Fruit fly (Drosophila melanogaster) whole organism, embryonic: ENCODE measurements around the gene Dhps.

Source experiments
- Awh ChIP-seq: fragments of 200-800 bp; sonication (Bioruptor generic); IDR thresholded peaks from 2 replicates; pipeline ENCODE4, ENCODE4 v1.3.6; 2022; ENCODE audit warnings: missing biosample characterization, missing genetic modification characterization
- BEAF-32 ChIP-seq: fragments of 200-800 bp; sonication (Bioruptor generic); optimal IDR thresholded peaks from 3 replicates; lab custom pipeline; 2017; ENCODE audit warnings: missing biosample characterization, missing genetic modification characterization, mild to moderate bottlenecking, moderate library complexity, missing genetic modification reagents
- Bdp1 ChIP-seq: fragments of 200-800 bp; sonication (Bioruptor generic); optimal IDR thresholded peaks from 3 replicates; lab custom pipeline; 2016; ENCODE audit warnings: missing biosample characterization, missing genetic modification characterization
- CG10209 ChIP-seq: fragments of 200-800 bp; sonication (Bioruptor generic); optimal IDR thresholded peaks from 3 replicates; lab custom pipeline; 2017; ENCODE audit warnings: missing biosample characterization, mild to moderate bottlenecking, missing genetic modification characterization, missing genetic modification reagents
- CG10431 ChIP-seq: fragments of 200-800 bp; sonication (Bioruptor generic); optimal IDR thresholded peaks from 3 replicates; lab custom pipeline; 2018; ENCODE audit warnings: missing biosample characterization, mild to moderate bottlenecking, missing genetic modification characterization
- CG13775 ChIP-seq: fragments of 200-800 bp; sonication (Bioruptor generic); optimal IDR thresholded peaks from 3 replicates; lab custom pipeline; 2017; ENCODE audit warnings: missing biosample characterization, mild to moderate bottlenecking, missing genetic modification characterization
- CG14860 ChIP-seq: fragments of 200-800 bp; sonication (Bioruptor generic); IDR thresholded peaks from 3 replicates; pipeline ENCODE4 v1.3.6; 2022; ENCODE audit warnings: missing biosample characterization, missing genetic modification characterization; ENCODE audit not compliant: partially characterized antibody
- CG17361 ChIP-seq: fragments of 200-800 bp; sonication (Bioruptor generic); IDR thresholded peaks from 3 replicates; pipeline ENCODE4 v1.3.6; 2022; ENCODE audit warnings: missing biosample characterization, missing genetic modification characterization
- CG17612 ChIP-seq: fragments of 200-800 bp; sonication (Bioruptor generic); IDR thresholded peaks from 2 replicates; pipeline ENCODE4 v1.3.6; 2022; ENCODE audit warnings: missing biosample characterization, missing genetic modification characterization
- CG2120 ChIP-seq: fragments of 200-800 bp; sonication (Bioruptor generic); optimal IDR thresholded peaks from 3 replicates; lab custom pipeline; 2016; ENCODE audit warnings: missing biosample characterization, missing genetic modification characterization
- CG2202 ChIP-seq: fragments of 200-800 bp; sonication (Bioruptor generic); optimal IDR thresholded peaks from 2 replicates; lab custom pipeline; 2018; ENCODE audit warnings: missing biosample characterization, mild to moderate bottlenecking, missing genetic modification characterization
- CG4282 ChIP-seq: fragments of 200-800 bp; sonication (Bioruptor generic); optimal IDR thresholded peaks from 2 replicates; lab custom pipeline; 2016; ENCODE audit warnings: missing biosample characterization, missing genetic modification characterization
- CG4707 ChIP-seq: fragments of 200-800 bp; sonication (Bioruptor generic); optimal IDR thresholded peaks from 2 replicates; lab custom pipeline; 2018; ENCODE audit warnings: missing biosample characterization, mild to moderate bottlenecking, missing genetic modification characterization, moderate library complexity
- CG4730 ChIP-seq: fragments of 200-800 bp; sonication (Bioruptor generic); IDR thresholded peaks from 2 replicates; pipeline ENCODE4 v1.3.6; 2022; ENCODE audit warnings: missing biosample characterization, missing genetic modification characterization
- CG6654 ChIP-seq: fragments of 200-800 bp; sonication (Bioruptor generic); optimal IDR thresholded peaks from 2 replicates; lab custom pipeline; 2017; ENCODE audit warnings: missing biosample characterization, mild to moderate bottlenecking, missing genetic modification characterization
- CG6854 ChIP-seq: fragments of 200-800 bp; sonication (Bioruptor generic); optimal IDR thresholded peaks from 3 replicates; lab custom pipeline; 2017; ENCODE audit warnings: missing biosample characterization, mild to moderate bottlenecking, missing genetic modification characterization
- CG9437 ChIP-seq: fragments of 200-800 bp; sonication (Bioruptor generic); optimal IDR thresholded peaks from 2 replicates; lab custom pipeline; 2018; ENCODE audit warnings: missing biosample characterization, mild to moderate bottlenecking, missing genetic modification characterization
- CG9876 ChIP-seq: fragments of 200-800 bp; sonication (Bioruptor generic); optimal IDR thresholded peaks from 2 replicates; lab custom pipeline; 2016; ENCODE audit warnings: missing biosample characterization, missing genetic modification characterization
- CrebB ChIP-seq: fragments of 200-800 bp; sonication (Bioruptor generic); optimal IDR thresholded peaks from 3 replicates; lab custom pipeline; 2018; ENCODE audit warnings: missing biosample characterization, mild to moderate bottlenecking, missing genetic modification characterization
- Doc2 ChIP-seq: fragments of 200-800 bp; sonication (Bioruptor generic); IDR thresholded peaks from 2 replicates; pipeline ENCODE4 v1.3.6; 2022; ENCODE audit warnings: missing biosample characterization, missing genetic modification characterization
- ERR ChIP-seq: fragments of 200-800 bp; sonication (Bioruptor generic); optimal IDR thresholded peaks from 2 replicates; lab custom pipeline; 2016; ENCODE audit warnings: missing biosample characterization, missing genetic modification characterization
- Fer2 ChIP-seq: fragments of 200-800 bp; sonication (Bioruptor generic); optimal IDR thresholded peaks from 2 replicates; lab custom pipeline; 2018; ENCODE audit warnings: missing biosample characterization, mild to moderate bottlenecking, missing genetic modification characterization, moderate library complexity
- Hr39 ChIP-seq: fragments of >200 bp; optimal IDR thresholded peaks from 2 replicates; lab custom pipeline; 2017
- Lpt ChIP-seq: fragments of >200 bp; optimal IDR thresholded peaks from 2 replicates; lab custom pipeline; 2018; ENCODE audit warnings: missing biosample characterization, missing genetic modification characterization
- Max ChIP-seq: fragments of 200-800 bp; sonication (Bioruptor generic); optimal IDR thresholded peaks from 2 replicates; lab custom pipeline; 2016; ENCODE audit warnings: missing biosample characterization, mild to moderate bottlenecking, missing genetic modification characterization
- Myb ChIP-seq: fragments of 200-800 bp; sonication (Bioruptor generic); optimal IDR thresholded peaks from 2 replicates; lab custom pipeline; 2016; ENCODE audit warnings: missing biosample characterization, missing genetic modification characterization
- NC2α ChIP-seq: fragments of 200-800 bp; sonication (Bioruptor generic); optimal IDR thresholded peaks from 2 replicates; lab custom pipeline; 2016; ENCODE audit warnings: missing biosample characterization, missing genetic modification characterization
- NfI ChIP-seq: fragments of 200-800 bp; sonication (Bioruptor generic); optimal IDR thresholded peaks from 3 replicates; lab custom pipeline; 2018; ENCODE audit warnings: missing biosample characterization, mild to moderate bottlenecking, missing genetic modification characterization, moderate library complexity
- Oaz ChIP-seq: fragments of 200-800 bp; sonication (Bioruptor generic); IDR thresholded peaks from 2 replicates; pipeline ENCODE4 v1.3.6; 2022; ENCODE audit warnings: missing biosample characterization, missing genetic modification characterization
- Rfx ChIP-seq: fragments of 200-800 bp; sonication (Bioruptor generic); IDR thresholded peaks from 2 replicates; pipeline ENCODE4 v1.3.6; 2022; ENCODE audit warnings: missing biosample characterization, missing genetic modification characterization
- Side ChIP-seq: fragments of 200-800 bp; sonication (Bioruptor generic); optimal IDR thresholded peaks from 2 replicates; lab custom pipeline; 2016; ENCODE audit warnings: missing biosample characterization, missing genetic modification characterization
- Six4 ChIP-seq: fragments of 200-800 bp; sonication (Bioruptor generic); optimal IDR thresholded peaks from 2 replicates; lab custom pipeline; 2016; ENCODE audit warnings: missing biosample characterization, missing genetic modification characterization
- aop ChIP-seq: fragments of 200-800 bp; sonication (Bioruptor generic); IDR thresholded peaks from 2 replicates; pipeline ENCODE4 v1.3.6; 2022; ENCODE audit warnings: missing biosample characterization, missing genetic modification characterization
- cg ChIP-seq: fragments of 200-800 bp; sonication (Bioruptor generic); optimal IDR thresholded peaks from 3 replicates; lab custom pipeline; 2019; ENCODE audit warnings: missing biosample characterization, mild to moderate bottlenecking, missing genetic modification characterization, moderate library complexity
- fd96Cb ChIP-seq: fragments of 200-800 bp; sonication (Bioruptor generic); optimal IDR thresholded peaks from 2 replicates; lab custom pipeline; 2018; ENCODE audit warnings: missing biosample characterization, mild to moderate bottlenecking, missing genetic modification characterization, moderate library complexity
- ftz-f1 ChIP-seq: fragments of 200-800 bp; sonication (Bioruptor generic); optimal IDR thresholded peaks from 2 replicates; lab custom pipeline; 2016; ENCODE audit warnings: missing biosample characterization, missing genetic modification characterization
- gcm2 ChIP-seq: fragments of 200-800 bp; sonication (Bioruptor generic); optimal IDR thresholded peaks from 2 replicates; lab custom pipeline; 2016; ENCODE audit warnings: missing biosample characterization, missing genetic modification characterization
- ham ChIP-seq: fragments of 200-800 bp; sonication (Bioruptor generic); IDR thresholded peaks from 2 replicates; pipeline ENCODE4 v1.3.6; 2022; ENCODE audit warnings: missing biosample characterization, missing genetic modification characterization
- ind ChIP-seq: fragments of 200-800 bp; sonication (Bioruptor generic); optimal IDR thresholded peaks from 3 replicates; lab custom pipeline; 2016; ENCODE audit warnings: missing biosample characterization, missing genetic modification characterization
- mld ChIP-seq: fragments of 200-800 bp; sonication (Bioruptor generic); IDR thresholded peaks from 3 replicates; pipeline ENCODE4 v1.3.6; 2022; ENCODE audit warnings: missing biosample characterization, missing genetic modification characterization; ENCODE audit not compliant: partially characterized antibody
- nau ChIP-seq: fragments of 200-800 bp; sonication (Bioruptor generic); optimal IDR thresholded peaks from 3 replicates; lab custom pipeline; 2017; ENCODE audit warnings: missing biosample characterization, mild to moderate bottlenecking, missing genetic modification characterization, missing genetic modification reagents
- nmo ChIP-seq: fragments of 200-800 bp; sonication (Bioruptor generic); optimal IDR thresholded peaks from 2 replicates; lab custom pipeline; 2018; ENCODE audit warnings: missing biosample characterization, mild to moderate bottlenecking, missing genetic modification characterization, moderate library complexity
- ranshi ChIP-seq: fragments of 200-800 bp; sonication (Bioruptor generic); IDR thresholded peaks from 2 replicates; pipeline ENCODE4 v1.3.6; 2022; ENCODE audit warnings: missing biosample characterization, missing genetic modification characterization
- rib ChIP-seq: fragments of 200-800 bp; sonication (Bioruptor generic); IDR thresholded peaks from 2 replicates; pipeline ENCODE4 v1.3.6; 2022; ENCODE audit warnings: missing biosample characterization, missing genetic modification characterization
- shn ChIP-seq: fragments of 200-800 bp; sonication (Bioruptor generic); optimal IDR thresholded peaks from 3 replicates; lab custom pipeline; 2016; ENCODE audit warnings: missing biosample characterization, missing genetic modification characterization
- slbo ChIP-seq: fragments of 200-800 bp; sonication (Bioruptor generic); IDR thresholded peaks from 2 replicates; pipeline ENCODE4 v1.3.6; 2022; ENCODE audit warnings: missing biosample characterization, missing genetic modification characterization
- tgo ChIP-seq: fragments of 200-800 bp; sonication (Bioruptor generic); IDR thresholded peaks from 3 replicates; pipeline ENCODE4 v1.3.6; 2022; ENCODE audit warnings: missing biosample characterization, missing genetic modification characterization
- tin ChIP-seq: fragments of 200-800 bp; sonication (Bioruptor generic); optimal IDR thresholded peaks from 3 replicates; lab custom pipeline; 2016; ENCODE audit warnings: missing biosample characterization, missing genetic modification characterization
- tna ChIP-seq: fragments of 200-800 bp; sonication (Bioruptor generic); IDR thresholded peaks from 2 replicates; pipeline ENCODE4 v1.3.6; 2022; ENCODE audit warnings: missing biosample characterization, missing genetic modification characterization; ENCODE audit not compliant: partially characterized antibody
- tx ChIP-seq: fragments of 200-800 bp; sonication (Bioruptor generic); optimal IDR thresholded peaks from 2 replicates; lab custom pipeline; 2016; ENCODE audit warnings: missing biosample characterization, missing genetic modification characterization
- vnd ChIP-seq: fragments of 200-800 bp; sonication (Bioruptor generic); IDR thresholded peaks from 3 replicates; pipeline ENCODE4 v1.3.6; 2022; ENCODE audit warnings: missing biosample characterization, missing genetic modification characterization; ENCODE audit not compliant: partially characterized antibody
- wdn ChIP-seq: fragments of 200-800 bp; sonication (Bioruptor generic); IDR thresholded peaks from 2 replicates; pipeline ENCODE4 v1.3.6; 2022; ENCODE audit warnings: missing biosample characterization, missing genetic modification characterization

Dhps gene

DNA sequence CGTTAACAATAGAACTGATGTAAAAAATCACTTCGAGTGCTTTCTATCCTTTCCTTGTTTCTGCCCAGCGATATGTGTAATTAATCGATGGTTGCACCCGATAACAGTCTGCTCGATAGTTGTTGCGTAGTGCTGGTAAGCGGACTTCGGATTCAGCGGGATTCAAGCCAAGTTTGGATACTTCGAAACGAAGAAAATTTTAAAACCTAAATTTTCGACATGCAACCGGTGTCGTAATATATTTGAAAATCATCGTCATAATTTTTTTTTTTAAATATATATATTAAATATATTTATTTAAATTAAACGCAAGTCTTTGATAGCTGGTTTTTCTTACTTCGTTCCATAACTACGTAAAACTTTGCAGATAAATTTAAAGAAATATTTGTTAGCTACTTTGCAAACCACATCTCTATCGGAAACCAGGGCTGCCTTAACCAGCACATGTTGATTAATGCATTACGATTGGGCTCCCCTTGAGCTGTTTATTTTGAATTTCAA is at the start of gene Dhps, which contains the start of gene UbcE2M (continued):
- TF ChIP-seq CG10431 (GFP tag; lab: Kevin White, UChicago) (peak; percentile 48), Max (peak; percentile 73), vnd (GFP tag; lab: Robert Waterston, UW) (peak; percentile 67), ham (GFP tag; lab: Robert Waterston, UW) (no peak), CG9876 (peak; percentile 67), Hr39 (no peak), CG14860 (GFP tag; lab: Robert Waterston, UW) (peak; percentile 57), Six4 (GFP tag; lab: Kevin White, UChicago) (peak; percentile 31), Doc2 (GFP tag; lab: Robert Waterston, UW) (no peak), mld (GFP tag; lab: Robert Waterston, UW) (peak; percentile 72; the same call in 2 of the 3 replicates), CG6654 (GFP tag; lab: Kevin White, UChicago) (peak; percentile 3), CG13775 (GFP tag; lab: Kevin White, UChicago) (peak; percentile 85), ERR (GFP tag; lab: Kevin White, UChicago) (no peak), Myb (peak; percentile 66), shn (GFP tag; lab: Kevin White, UChicago) (peak; percentile 24), CrebB (tag; lab: Kevin White, UChicago) (no peak), tx (GFP tag; lab: Kevin White, UChicago) (peak; percentile 10), slbo (GFP tag; lab: Robert Waterston, UW) (peak; percentile 87), CG4707 (GFP tag; lab: Kevin White, UChicago) (no peak), CG10209 (GFP tag; lab: Kevin White, UChicago) (peak; percentile 83), CG17361 (GFP tag; lab: Robert Waterston, UW) (no peak; the same call in 2 of the 3 replicates), Oaz (no peak; the same call in 1 of the 2 replicates), CG17612 (GFP tag; lab: Robert Waterston, UW) (no peak), BEAF-32 (GFP tag; lab: Kevin White, UChicago) (peak; percentile 80), fd96Cb (peak; percentile 72), gcm2 (GFP tag; lab: Kevin White, UChicago) (no peak), CG6854 (GFP tag; lab: Kevin White, UChicago) (no peak), CG2120 (GFP tag; lab: Kevin White, UChicago) (peak; percentile 82), CG4282 (GFP tag; lab: Kevin White, UChicago) (no peak), ftz-f1 (GFP tag; lab: Kevin White, UChicago) (no peak), nau (no peak), cg (no peak), ind (GFP tag; lab: Kevin White, UChicago) (peak; percentile 85), CG4730 (GFP tag; lab: Robert Waterston, UW) (peak; percentile 27; the same call in 1 of the 2 replicates), CG9437 (GFP tag; lab: Kevin White, UChicago) (peak; percentile 88), aop (no peak), Lpt (no peak), Side (no peak), Rfx (GFP tag; lab: Robert Waterston, UW) (peak; percentile 87), tna (GFP tag; lab: Robert Waterston, UW) (no peak), tin (GFP tag; lab: Kevin White, UChicago) (peak; percentile 66), CG2202 (no peak), NC2α (GFP tag; lab: Kevin White, UChicago) (no peak), Fer2 (tag; lab: Kevin White, UChicago) (peak; percentile 76), ranshi (GFP tag; lab: Robert Waterston, UW) (peak; percentile 56; the same call in 1 of the 2 replicates), nmo (peak; percentile 80), tgo (GFP tag; lab: Robert Waterston, UW) (peak; percentile 71), wdn (peak; percentile 40; the same call in 1 of the 2 replicates), Awh (GFP tag; lab: Robert Waterston, UW) (no peak), Bdp1 (no peak), NfI (peak; percentile 77), rib (GFP tag; lab: Robert Waterston, UW) (no peak)
